Worm (Caenorhabditis elegans) whole organism, mixed stage, embryonic: ENCODE results near the gene K10G6.5.

ENCODE experiments used
- M03D4.4 ChIP-seq: sonication (generic microtip); optimal IDR thresholded peaks from 2 replicates; lab custom pipeline; 2017; ENCODE audit warnings: mild to moderate bottlenecking, missing genetic modification characterization, missing compliant biosample characterization
- blmp-1 ChIP-seq: fragments of 150-350 bp; optimal IDR thresholded peaks from 2 replicates; lab custom pipeline; 2014; ENCODE audit warnings: missing biosample characterization, missing genetic modification characterization
- ceh-39 ChIP-seq: fragments of 150-350 bp; optimal IDR thresholded peaks from 2 replicates; lab custom pipeline; 2014; ENCODE audit warnings: missing biosample characterization, missing genetic modification characterization
- ceh-43 ChIP-seq: fragments of 200-800 bp; sonication (Bioruptor generic); optimal IDR thresholded peaks from 2 replicates; lab custom pipeline; 2018; ENCODE audit warnings: mild to moderate bottlenecking, missing genetic modification characterization, moderate library complexity, missing compliant biosample characterization
- ceh-83 ChIP-seq: fragments of 200-800 bp; sonication (Bioruptor generic); optimal IDR thresholded peaks from 2 replicates; lab custom pipeline; 2018; ENCODE audit warnings: mild to moderate bottlenecking, missing genetic modification characterization, missing compliant biosample characterization
- ces-1 ChIP-seq: fragments of 150-350 bp; optimal IDR thresholded peaks from 2 replicates; lab custom pipeline; 2014; ENCODE audit warnings: missing biosample characterization, missing genetic modification reagents, missing genetic modification characterization
- cnd-1 ChIP-seq: fragments of 200-800 bp; sonication (Bioruptor generic); optimal IDR thresholded peaks from 2 replicates; lab custom pipeline; 2018; ENCODE audit warnings: mild to moderate bottlenecking, missing genetic modification characterization, missing compliant biosample characterization
- drap-1 ChIP-seq: fragments of 200-800 bp; sonication (Bioruptor generic); optimal IDR thresholded peaks from 3 replicates; lab custom pipeline; 2018; ENCODE audit warnings: mild to moderate bottlenecking, missing genetic modification characterization, missing compliant biosample characterization
- elt-1 ChIP-seq: sonication (generic microtip); optimal IDR thresholded peaks from 2 replicates; lab custom pipeline; 2017; ENCODE audit warnings: missing genetic modification characterization, mild to moderate bottlenecking, missing compliant biosample characterization, antibody characterized with exemption, moderate library complexity, borderline replicate concordance; ENCODE audit not compliant: insufficient read depth
- elt-3 ChIP-seq: fragments of 150-350 bp; optimal IDR thresholded peaks from 2 replicates; lab custom pipeline; 2014; ENCODE audit warnings: missing biosample characterization, missing genetic modification characterization
- flh-1 ChIP-seq: fragments of 200-800 bp; sonication (Bioruptor generic); optimal IDR thresholded peaks from 2 replicates; lab custom pipeline; 2018; ENCODE audit warnings: mild to moderate bottlenecking, missing genetic modification characterization, moderate library complexity, missing compliant biosample characterization
- ham-2 ChIP-seq: fragments of 200-800 bp; sonication (Bioruptor generic); optimal IDR thresholded peaks from 2 replicates; lab custom pipeline; 2018; ENCODE audit warnings: mild to moderate bottlenecking, missing genetic modification characterization, missing compliant biosample characterization
- lin-13 ChIP-seq: fragments of 150-350 bp; optimal IDR thresholded peaks from 2 replicates; lab custom pipeline; 2014; ENCODE audit warnings: missing biosample characterization, missing genetic modification characterization
- lin-32 ChIP-seq: fragments of 200-800 bp; sonication (Bioruptor generic); optimal IDR thresholded peaks from 2 replicates; lab custom pipeline; 2018; ENCODE audit warnings: mild to moderate bottlenecking, missing genetic modification characterization, missing compliant biosample characterization
- lsy-2 ChIP-seq: fragments of 150-350 bp; optimal IDR thresholded peaks from 2 replicates; lab custom pipeline; 2014; ENCODE audit warnings: missing biosample characterization, missing genetic modification characterization
- mab-5 ChIP-seq: fragments of 150-350 bp; optimal IDR thresholded peaks from 2 replicates; lab custom pipeline; 2014; ENCODE audit warnings: missing biosample characterization, missing genetic modification characterization
- mep-1 ChIP-seq: fragments of 150-350 bp; optimal IDR thresholded peaks from 2 replicates; lab custom pipeline; 2017; ENCODE audit warnings: missing biosample characterization, missing genetic modification reagents, missing genetic modification characterization, inconsistent platforms
- mls-2 ChIP-seq: sonication (generic microtip); optimal IDR thresholded peaks from 2 replicates; lab custom pipeline; 2016; ENCODE audit warnings: mild to moderate bottlenecking, missing genetic modification characterization, moderate library complexity, missing compliant biosample characterization
- nhr-12 ChIP-seq: fragments of 150-350 bp; optimal IDR thresholded peaks from 2 replicates; lab custom pipeline; 2014; ENCODE audit warnings: missing biosample characterization, missing genetic modification characterization
- nhr-237 ChIP-seq: fragments of 150-350 bp; optimal IDR thresholded peaks from 2 replicates; lab custom pipeline; 2014; ENCODE audit warnings: missing biosample characterization, missing genetic modification characterization
- nhr-28 ChIP-seq: fragments of 150-350 bp; optimal IDR thresholded peaks from 2 replicates; lab custom pipeline; 2014; ENCODE audit warnings: missing biosample characterization, missing genetic modification characterization
- nhr-76 ChIP-seq: sonication (generic microtip); optimal IDR thresholded peaks from 2 replicates; lab custom pipeline; 2017; ENCODE audit warnings: missing biosample characterization, missing genetic modification characterization
- pha-4 ChIP-seq: fragments of 150-350 bp; optimal IDR thresholded peaks from 2 replicates; lab custom pipeline; 2018; ENCODE audit warnings: missing biosample characterization, missing genetic modification reagents, missing genetic modification characterization
- sem-2 ChIP-seq: fragments of 200-800 bp; sonication (Bioruptor generic); optimal IDR thresholded peaks from 2 replicates; lab custom pipeline; 2018; ENCODE audit warnings: mild to moderate bottlenecking, missing genetic modification characterization, missing compliant biosample characterization
- snpc-4 ChIP-seq: fragments of 150-350 bp; optimal IDR thresholded peaks from 2 replicates; lab custom pipeline; 2014; ENCODE audit warnings: missing biosample characterization, missing genetic modification characterization
- sptf-1 ChIP-seq: sonication (generic microtip); optimal IDR thresholded peaks from 2 replicates; lab custom pipeline; 2017; ENCODE audit warnings: mild to moderate bottlenecking, missing genetic modification characterization, moderate library complexity, missing compliant biosample characterization
- tbx-8 ChIP-seq: fragments of 200-800 bp; sonication (Bioruptor generic); optimal IDR thresholded peaks from 2 replicates; lab custom pipeline; 2018; ENCODE audit warnings: mild to moderate bottlenecking, missing genetic modification characterization, moderate library complexity, missing compliant biosample characterization
- unc-120 ChIP-seq: sonication (generic microtip); optimal IDR thresholded peaks from 2 replicates; lab custom pipeline; 2017; ENCODE audit warnings: missing genetic modification characterization, missing compliant biosample characterization; ENCODE audit not compliant: poor library complexity, severe bottlenecking
- unc-39 ChIP-seq: fragments of 150-350 bp; optimal IDR thresholded peaks from 2 replicates; lab custom pipeline; 2014; ENCODE audit warnings: missing biosample characterization, missing genetic modification characterization
- unc-62 ChIP-seq: fragments of 150-350 bp; optimal IDR thresholded peaks from 2 replicates; lab custom pipeline; 2014; ENCODE audit warnings: missing biosample characterization, missing genetic modification reagents, missing genetic modification characterization
- zip-8 ChIP-seq: fragments of 150-350 bp; optimal IDR thresholded peaks from 2 replicates; lab custom pipeline; 2014; ENCODE audit warnings: missing biosample characterization, missing genetic modification characterization
- ztf-11 ChIP-seq: fragments of 150-350 bp; optimal IDR thresholded peaks from 2 replicates; lab custom pipeline; 2014; ENCODE audit warnings: missing biosample characterization, missing genetic modification characterization

The K10G6.5 gene

DNA sequence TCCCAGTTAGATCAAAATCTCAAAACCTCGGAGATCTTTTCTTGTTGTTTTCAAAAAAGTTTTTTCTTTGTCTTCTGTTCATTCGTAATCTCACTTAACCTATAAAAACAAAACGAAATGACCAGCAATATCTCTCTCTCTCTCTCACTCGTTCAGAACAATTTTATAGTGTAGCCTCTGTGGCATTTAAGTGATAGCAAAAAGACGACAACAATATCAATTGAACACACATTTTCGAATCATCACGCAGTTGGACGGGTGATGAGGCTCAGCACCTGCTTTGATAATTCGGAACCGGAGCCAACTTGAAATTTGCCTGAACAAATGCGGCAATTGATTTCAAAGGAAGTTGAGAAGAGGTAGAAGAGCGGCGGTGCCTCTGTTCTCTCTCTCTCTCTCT is 34.7 kb upstream of the K10G6.5 start:
- TF ChIP-seq lsy-2 (tag; lab: Kevin White, UChicago) (no peak), flh-1 (GFP tag; lab: Kevin White, UChicago) (no peak), blmp-1 (no peak)

DNA sequence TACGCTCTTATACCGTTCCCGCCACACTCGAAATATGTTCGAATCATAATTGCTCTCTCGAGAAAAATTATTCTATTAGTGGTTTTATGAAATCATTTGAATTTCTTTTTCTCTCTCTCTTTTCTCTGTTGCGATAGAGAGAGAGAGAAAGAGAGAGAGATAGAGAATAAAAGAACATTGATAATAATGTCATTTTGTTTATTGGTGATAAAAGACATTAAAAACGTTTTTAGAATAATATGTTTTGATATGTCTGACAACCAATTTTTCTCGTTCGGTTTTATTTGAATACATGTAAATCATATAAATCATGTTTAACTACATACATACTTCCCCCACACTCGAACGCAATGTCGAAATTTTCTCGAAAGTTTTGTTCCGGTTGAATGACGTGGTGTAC is 34.1 kb upstream of the K10G6.5 start:
- TF ChIP-seq unc-120 (no peak), ztf-11 (tag; lab: Kevin White, UChicago) (no peak), ceh-83 (no peak), elt-3 (tag; lab: Kevin White, UChicago) (no peak), pha-4 (tag; lab: Kevin White, UChicago) (no peak), ceh-43 (GFP tag; lab: Kevin White, UChicago) (no peak), sptf-1 (tag; lab: Kevin White, UChicago) (no peak), snpc-4 (tag; lab: Kevin White, UChicago) (no peak), ceh-39 (no peak)

DNA sequence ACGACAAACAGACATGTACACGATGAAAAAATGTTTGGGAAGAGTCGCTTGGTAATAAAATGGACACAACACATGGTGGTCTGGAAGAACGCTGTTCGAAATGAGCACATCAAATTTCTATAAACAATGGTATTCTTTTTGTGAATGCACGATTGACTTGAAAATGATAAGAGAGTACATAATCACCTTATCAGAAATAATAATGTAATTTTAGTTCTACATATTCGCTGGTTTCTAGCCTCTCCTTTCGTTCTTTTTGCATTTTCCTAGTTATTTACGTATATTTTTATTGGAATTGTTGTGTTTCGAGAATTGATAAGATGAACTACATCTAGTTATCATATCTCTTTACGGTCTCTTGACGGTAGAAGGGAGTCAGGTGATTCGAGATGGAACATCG is 33.0 kb upstream of the K10G6.5 start:
- no peak for TF ChIP-seq nhr-28
- no peak for TF ChIP-seq ham-2 (GFP tag; lab: Kevin White, UChicago)
- no peak for TF ChIP-seq sem-2 (GFP tag; lab: Kevin White, UChicago)
- TF ChIP-seq unc-39 (tag; lab: Kevin White, UChicago), result no peak
- no peak for TF ChIP-seq mls-2 (tag; lab: Kevin White, UChicago)
- no peak for TF ChIP-seq sptf-1 (tag; lab: Kevin White, UChicago)
- no peak for TF ChIP-seq elt-3 (tag; lab: Kevin White, UChicago)
- TF ChIP-seq lin-32 (GFP tag; lab: Kevin White, UChicago), result no peak
- TF ChIP-seq lin-13 (tag; lab: Kevin White, UChicago), result no peak
- TF ChIP-seq mep-1 (tag; lab: Kevin White, UChicago), result no peak
- no peak for TF ChIP-seq nhr-12 (tag; lab: Kevin White, UChicago)
- no peak for TF ChIP-seq elt-1 (tag; lab: Kevin White, UChicago)
- TF ChIP-seq mab-5 (tag; lab: Kevin White, UChicago), result no peak
- no peak for TF ChIP-seq ceh-39
- no peak for TF ChIP-seq ceh-43 (GFP tag; lab: Kevin White, UChicago)
- TF ChIP-seq unc-62 (GFP tag; lab: Kevin White, UChicago), result no peak
- no peak for TF ChIP-seq ztf-11 (tag; lab: Kevin White, UChicago)
- TF ChIP-seq ces-1, result no peak
- no peak for TF ChIP-seq M03D4.4 (tag; lab: Kevin White, UChicago)
- no peak for TF ChIP-seq lsy-2 (tag; lab: Kevin White, UChicago)
- TF ChIP-seq, all 35 proteins: peak for 0

DNA sequence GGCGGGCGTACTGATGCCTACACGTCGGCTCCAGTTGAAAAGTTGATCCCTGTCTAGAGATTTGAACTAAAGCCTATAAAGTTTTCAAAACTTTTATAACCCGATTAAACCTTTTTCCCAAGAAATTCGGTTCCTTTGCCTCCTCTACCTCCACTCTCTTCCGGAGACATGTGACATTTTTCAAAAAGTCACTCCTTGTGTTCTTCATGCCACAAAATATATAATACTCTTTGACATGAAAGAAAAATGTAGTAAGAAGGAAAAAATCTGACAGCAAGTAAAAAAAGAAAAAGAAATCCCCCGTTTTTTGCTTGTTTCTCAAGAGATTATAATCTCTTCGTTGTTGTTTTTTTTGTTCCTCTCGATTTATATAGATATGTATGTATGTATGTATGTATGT is 32.2 kb upstream of the K10G6.5 start:
- TF ChIP-seq elt-1 (tag; lab: Kevin White, UChicago), result no peak
- no peak for TF ChIP-seq lin-32 (GFP tag; lab: Kevin White, UChicago)
- TF ChIP-seq elt-3 (tag; lab: Kevin White, UChicago), result no peak
- TF ChIP-seq zip-8, result no peak
- TF ChIP-seq drap-1 (GFP tag; lab: Kevin White, UChicago), result no peak
- TF ChIP-seq tbx-8, result no peak
- no peak for TF ChIP-seq cnd-1
- TF ChIP-seq flh-1 (GFP tag; lab: Kevin White, UChicago), result no peak

DNA sequence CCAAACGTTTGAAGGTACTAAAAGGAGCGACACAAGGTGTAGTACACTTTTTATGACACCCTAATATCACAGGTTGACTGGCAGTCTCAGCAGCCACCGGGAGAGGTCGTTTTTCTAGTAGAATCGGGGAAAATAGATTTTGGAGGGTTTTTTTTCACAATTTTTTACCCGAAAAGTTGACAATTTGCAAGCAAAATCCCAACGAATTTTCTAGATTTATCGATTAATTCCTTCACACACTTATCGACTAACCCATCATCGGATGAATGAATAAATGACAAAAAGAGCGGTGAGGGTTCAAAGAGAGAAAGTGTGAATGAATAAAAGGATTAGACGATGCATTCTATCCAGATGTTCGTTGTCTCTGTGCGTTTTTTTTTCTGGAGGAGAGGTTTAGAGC is 31.1 kb upstream of the K10G6.5 start:
- TF ChIP-seq blmp-1 (no peak), ces-1 (peak; percentile 35), ceh-39 (peak; percentile 31)

DNA sequence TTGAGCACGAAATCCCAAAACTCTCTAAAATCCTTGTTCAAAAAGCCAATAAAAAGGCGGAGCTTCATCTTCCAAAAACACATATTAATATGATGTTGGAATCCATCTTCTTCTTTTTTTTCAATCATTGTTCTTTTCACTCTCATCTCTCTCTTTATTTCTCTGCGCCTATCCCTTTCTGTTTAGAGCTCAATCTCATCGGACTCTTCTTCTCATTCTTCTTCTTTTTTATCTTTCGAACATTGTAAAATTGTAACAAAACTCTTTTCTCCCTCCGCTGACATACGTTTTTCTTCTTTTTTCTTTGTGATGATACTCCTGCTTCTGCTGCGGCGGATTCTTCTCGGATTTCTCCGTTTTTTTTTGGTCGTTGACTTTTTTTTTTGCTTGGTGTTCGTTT is 30.3 kb upstream of the K10G6.5 start:
- TF ChIP-seq nhr-76 (no peak), ces-1 (peak; percentile 22), elt-1 (tag; lab: Kevin White, UChicago) (no peak), blmp-1 (no peak), unc-62 (GFP tag; lab: Kevin White, UChicago) (no peak), unc-120 (peak; percentile 54), nhr-237 (tag; lab: Kevin White, UChicago) (no peak), cnd-1 (no peak), ceh-83 (no peak), nhr-12 (tag; lab: Kevin White, UChicago) (no peak), lin-13 (tag; lab: Kevin White, UChicago) (no peak), mab-5 (tag; lab: Kevin White, UChicago) (peak; percentile 1), zip-8 (no peak)
